Worm (Caenorhabditis elegans) whole organism, L4 larva: ENCODE data around the gene Y102A11A.3.

Experiments
- pha-4 ChIP-seq, 2 experiments: fragments of 150-350 bp in 1 of 2; fragments of 200-800 bp in 1 of 2; sonication (Bioruptor generic) in 1 of 2; IDR thresholded peaks in 1 of 2; optimal IDR thresholded peaks in 1 of 2; 2 replicates each; pipeline versions ENCODE4 v1.3.6 to Lab custom; 2014 to 2022; ENCODE audit warnings: missing genetic modification characterization in 2 of 2, missing genetic modification reagents in 2 of 2, missing biosample characterization in 1 of 2, missing compliant biosample characterization in 1 of 2
- pqm-1 ChIP-seq: sonication (generic microtip); optimal IDR thresholded peaks from 2 replicates; lab custom pipeline; 2017; ENCODE audit warnings: missing biosample characterization, missing genetic modification characterization

- TF ChIP-seq pha-4 (GFP tag; IDR thresholded peaks at IDR 0.05; lab: Robert Waterston, UW) (no peak), pha-4 (tag; optimal IDR thresholded peaks at IDR 0.05; lab: Kevin White, UChicago) (no peak), pqm-1 (tag; lab: Kevin White, UChicago) (no peak)
Observed at ce11 chrX:2050212-2050611, 31.3 kb downstream of the Y102A11A.3 start.
